Worm (Caenorhabditis elegans) whole organism, L4 larva: ENCODE data around the gene F22F1.2.

Experiments
- F26F4.8 ChIP-seq: fragments of 200-800 bp; sonication (Bioruptor generic); conservative IDR thresholded peaks from 2 replicates; pipeline ENCODE4 v1.3.6; 2022; ENCODE audit warnings: missing genetic modification characterization, missing compliant biosample characterization
- F37D6.2 ChIP-seq: sonication (generic microtip); optimal IDR thresholded peaks from 2 replicates; lab custom pipeline; 2016; ENCODE audit warnings: mild to moderate bottlenecking, missing genetic modification characterization, missing compliant biosample characterization
- F44E2.7 ChIP-seq: fragments of 200-800 bp; sonication (Bioruptor generic); IDR thresholded peaks from 2 replicates; pipeline ENCODE4 v2.1.2; 2022; ENCODE audit warnings: missing genetic modification characterization, missing compliant biosample characterization
- F49E8.2 ChIP-seq: sonication (generic microtip); optimal IDR thresholded peaks from 2 replicates; lab custom pipeline; 2016; ENCODE audit warnings: missing compliant biosample characterization, mild to moderate bottlenecking, missing genetic modification characterization, borderline replicate concordance
- Y105C5A.15 ChIP-seq: fragments of 200-800 bp; sonication (Bioruptor generic); IDR thresholded peaks from 2 replicates; pipeline ENCODE4 v1.3.6; 2022; ENCODE audit warnings: missing genetic modification characterization, missing compliant biosample characterization
- ZK337.2 ChIP-seq: fragments of 200-800 bp; sonication (Bioruptor generic); IDR thresholded peaks from 2 replicates; pipeline ENCODE4 v1.3.6; 2022; ENCODE audit warnings: missing genetic modification reagents, missing genetic modification characterization, missing compliant biosample characterization
- aha-1 ChIP-seq: fragments of 150-350 bp; peaks from one replicate; lab custom pipeline; 2014; ENCODE audit warnings: missing biosample characterization, missing genetic modification characterization
- ama-1 ChIP-seq: fragments of 150-350 bp; optimal IDR thresholded peaks from 2 replicates; lab custom pipeline; 2014; ENCODE audit warnings: inconsistent platforms, mixed read lengths
- ceh-28 ChIP-seq: fragments of 150-350 bp; optimal IDR thresholded peaks from 2 replicates; lab custom pipeline; 2014; ENCODE audit warnings: missing biosample characterization, missing genetic modification reagents, missing genetic modification characterization
- ctbp-1 ChIP-seq: fragments of 200-800 bp; sonication (Bioruptor generic); IDR thresholded peaks from 2 replicates; pipeline ENCODE4 v1.3.6; 2022; ENCODE audit warnings: missing genetic modification reagents, missing genetic modification characterization, missing compliant biosample characterization
- daf-16 ChIP-seq, 3 experiments: sonication (generic microtip); optimal IDR thresholded peaks; 2 replicates each; lab custom pipeline; 2016 to 2017; ENCODE audit warnings: missing genetic modification characterization in 3 of 3, missing genetic modification reagents in 3 of 3, mild to moderate bottlenecking in 2 of 3, missing compliant biosample characterization in 2 of 3, missing biosample characterization in 1 of 3, moderate library complexity in 1 of 3
- daf-19 ChIP-seq: fragments of 200-800 bp; sonication (Bioruptor generic); conservative IDR thresholded peaks from 2 replicates; pipeline ENCODE4 v1.3.6; 2022; ENCODE audit warnings: missing genetic modification characterization, missing compliant biosample characterization
- dve-1 ChIP-seq: sonication (generic microtip); optimal IDR thresholded peaks from 2 replicates; lab custom pipeline; 2017; ENCODE audit warnings: antibody characterized with exemption, mild to moderate bottlenecking, missing genetic modification characterization, missing compliant biosample characterization; ENCODE audit not compliant: insufficient read depth
- hif-1 ChIP-seq, 2 experiments: sonication (generic microtip); optimal IDR thresholded peaks; 2 replicates each; lab custom pipeline; 2016 to 2017; ENCODE audit warnings: missing compliant biosample characterization in 2 of 2, missing genetic modification characterization in 2 of 2, missing genetic modification reagents in 2 of 2, missing genotype in 2 of 2, mild to moderate bottlenecking in 1 of 2
- hlh-11 ChIP-seq: fragments of 200-800 bp; sonication (Bioruptor generic); optimal IDR thresholded peaks from 2 replicates; lab custom pipeline; 2018; ENCODE audit warnings: mild to moderate bottlenecking, missing genetic modification characterization, missing compliant biosample characterization
- hmg-1.1 ChIP-seq: fragments of 200-800 bp; sonication (Bioruptor generic); IDR thresholded peaks from 2 replicates; pipeline ENCODE4 v1.3.6; 2022; ENCODE audit warnings: missing genetic modification reagents, missing genetic modification characterization, missing compliant biosample characterization
- lin-1 ChIP-seq: fragments of 200-800 bp; sonication (Bioruptor generic); IDR thresholded peaks from 2 replicates; pipeline ENCODE4 v1.3.6; 2022; ENCODE audit warnings: missing genetic modification reagents, missing genetic modification characterization, missing compliant biosample characterization
- lin-39 ChIP-seq: fragments of 150-350 bp; optimal IDR thresholded peaks from 2 replicates; lab custom pipeline; 2014; ENCODE audit warnings: missing biosample characterization, missing genetic modification reagents, missing genetic modification characterization
- lsy-2 ChIP-seq, 2 experiments: fragments of 150-350 bp in 1 of 2; sonication (generic microtip) in 1 of 2; optimal IDR thresholded peaks; 2 replicates each; lab custom pipeline; 2014 to 2017; ENCODE audit warnings: missing biosample characterization in 2 of 2, missing genetic modification characterization in 2 of 2
- madf-9 ChIP-seq: fragments of 200-800 bp; sonication (Bioruptor generic); conservative IDR thresholded peaks from 2 replicates; pipeline ENCODE4 v1.3.6; 2022; ENCODE audit warnings: missing genetic modification reagents, missing genetic modification characterization, missing compliant biosample characterization
- mdt-29 ChIP-seq: fragments of 200-800 bp; sonication (Bioruptor generic); IDR thresholded peaks from 2 replicates; pipeline ENCODE4 v1.3.6; 2022; ENCODE audit warnings: missing genetic modification reagents, missing genetic modification characterization, missing compliant biosample characterization
- mep-1 ChIP-seq: fragments of 150-350 bp; sonication (generic microtip); optimal IDR thresholded peaks from 3 replicates; lab custom pipeline; 2014; ENCODE audit warnings: missing biosample characterization, missing genetic modification characterization
- mes-2 ChIP-seq: sonication (generic microtip); optimal IDR thresholded peaks from 2 replicates; lab custom pipeline; 2016; ENCODE audit warnings: missing genotype, mild to moderate bottlenecking, missing genetic modification characterization, missing compliant biosample characterization; ENCODE audit not compliant: poor library complexity, severe bottlenecking
- nhr-102 ChIP-seq: sonication (generic microtip); optimal IDR thresholded peaks from 2 replicates; lab custom pipeline; 2016; ENCODE audit warnings: mild to moderate bottlenecking, missing genetic modification characterization, moderate library complexity, missing compliant biosample characterization
- nhr-111 ChIP-seq: fragments of 200-800 bp; sonication (Bioruptor generic); optimal IDR thresholded peaks from 2 replicates; lab custom pipeline; 2018; ENCODE audit warnings: mild to moderate bottlenecking, missing genetic modification characterization, missing compliant biosample characterization
- nhr-41 ChIP-seq: fragments of 200-800 bp; sonication (Bioruptor generic); IDR thresholded peaks from 2 replicates; pipeline ENCODE4 v1.3.6; 2022; ENCODE audit warnings: missing genetic modification reagents, missing genetic modification characterization, missing compliant biosample characterization
- nhr-42 ChIP-seq: fragments of 200-800 bp; sonication (Bioruptor generic); IDR thresholded peaks from 2 replicates; pipeline ENCODE4 v1.3.6; 2022; ENCODE audit warnings: missing genetic modification characterization, missing compliant biosample characterization
- nhr-6 ChIP-seq: fragments of 150-350 bp; optimal IDR thresholded peaks from 2 replicates; lab custom pipeline; 2014; ENCODE audit warnings: missing biosample characterization, missing genetic modification characterization
- nhr-76 ChIP-seq: fragments of 150-350 bp; optimal IDR thresholded peaks from 2 replicates; lab custom pipeline; 2014; ENCODE audit warnings: missing biosample characterization, missing genetic modification characterization
- nhr-77 ChIP-seq: fragments of 150-350 bp; optimal IDR thresholded peaks from 2 replicates; lab custom pipeline; 2014; ENCODE audit warnings: missing biosample characterization, missing genetic modification characterization
- pha-4 ChIP-seq, 2 experiments: fragments of 150-350 bp in 1 of 2; fragments of 200-800 bp in 1 of 2; sonication (Bioruptor generic) in 1 of 2; IDR thresholded peaks in 1 of 2; optimal IDR thresholded peaks in 1 of 2; 2 replicates each; pipeline versions ENCODE4 v1.3.6 to Lab custom; 2014 to 2022; ENCODE audit warnings: missing genetic modification characterization in 2 of 2, missing genetic modification reagents in 2 of 2, missing biosample characterization in 1 of 2, missing compliant biosample characterization in 1 of 2
- php-3 ChIP-seq: fragments of 200-800 bp; sonication (Bioruptor generic); IDR thresholded peaks from 2 replicates; pipeline ENCODE4 v1.3.6; 2022; ENCODE audit warnings: missing genetic modification reagents, missing genetic modification characterization, missing compliant biosample characterization
- rbr-2 ChIP-seq: sonication (generic microtip); optimal IDR thresholded peaks from 2 replicates; lab custom pipeline; 2016; ENCODE audit warnings: missing genotype, missing genetic modification characterization, missing compliant biosample characterization
- set-16 ChIP-seq: fragments of 200-800 bp; sonication (Bioruptor generic); IDR thresholded peaks from 2 replicates; pipeline ENCODE4 v1.3.6; 2022; ENCODE audit warnings: missing genetic modification reagents, missing genetic modification characterization, missing compliant biosample characterization
- skn-1 ChIP-seq: fragments of 150-350 bp; optimal IDR thresholded peaks from 2 replicates; lab custom pipeline; 2014; ENCODE audit warnings: missing biosample characterization, missing genetic modification characterization
- snpc-1.2 ChIP-seq: fragments of 200-800 bp; sonication (Bioruptor generic); IDR thresholded peaks from 2 replicates; pipeline ENCODE4 v1.3.6; 2022; ENCODE audit warnings: missing genetic modification reagents, missing genetic modification characterization, missing compliant biosample characterization
- tra-1 ChIP-seq: fragments of 200-800 bp; sonication (Bioruptor generic); IDR thresholded peaks from 2 replicates; pipeline ENCODE4 v1.3.6; 2022; ENCODE audit warnings: missing genetic modification reagents, missing genetic modification characterization, missing compliant biosample characterization
- unc-130 ChIP-seq: sonication (generic microtip); optimal IDR thresholded peaks from 2 replicates; lab custom pipeline; 2016; ENCODE audit warnings: missing genetic modification reagents, missing genetic modification characterization, missing compliant biosample characterization
- unc-62 ChIP-seq, 3 experiments: fragments of 150-350 bp in 1 of 3; sonication (generic microtip); optimal IDR thresholded peaks in 2 of 3; peaks in 1 of 3; 1 replicate in 1 of 3; 2 replicates in 2 of 3; lab custom pipeline; 2014 to 2017; ENCODE audit warnings: missing biosample characterization in 3 of 3, missing genetic modification characterization in 3 of 3, missing genetic modification reagents in 3 of 3, missing genotype in 1 of 3
- zag-1 ChIP-seq: fragments of 150-350 bp; optimal IDR thresholded peaks from 2 replicates; lab custom pipeline; 2014; ENCODE audit warnings: missing biosample characterization, missing genetic modification characterization
- zfp-2 ChIP-seq: sonication (generic microtip); optimal IDR thresholded peaks from 2 replicates; lab custom pipeline; 2016; ENCODE audit warnings: mild to moderate bottlenecking, missing genetic modification characterization, missing compliant biosample characterization
- zip-11 ChIP-seq: fragments of 200-800 bp; sonication (Bioruptor generic); IDR thresholded peaks from 2 replicates; pipeline ENCODE4 v1.3.6; 2022; ENCODE audit warnings: missing genetic modification characterization, missing compliant biosample characterization
- ztf-7 ChIP-seq: fragments of 150-350 bp; optimal IDR thresholded peaks from 2 replicates; lab custom pipeline; 2014; ENCODE audit warnings: missing biosample characterization, missing genetic modification characterization

The F22F1.2 gene

ce11 chrX:8160016-8160415 is 9.5 kb upstream of the F22F1.2 start (continued):
- TF ChIP-seq F44E2.7 (GFP tag; lab: Robert Waterston, UW) (no peak), ceh-28 (no peak), snpc-1.2 (no peak), mes-2 (tag; lab: Kevin White, UChicago) (peak; percentile 51), unc-130 (GFP tag; lab: Kevin White, UChicago) (no peak), nhr-42 (no peak), skn-1 (tag; lab: Kevin White, UChicago) (no peak)

DNA sequence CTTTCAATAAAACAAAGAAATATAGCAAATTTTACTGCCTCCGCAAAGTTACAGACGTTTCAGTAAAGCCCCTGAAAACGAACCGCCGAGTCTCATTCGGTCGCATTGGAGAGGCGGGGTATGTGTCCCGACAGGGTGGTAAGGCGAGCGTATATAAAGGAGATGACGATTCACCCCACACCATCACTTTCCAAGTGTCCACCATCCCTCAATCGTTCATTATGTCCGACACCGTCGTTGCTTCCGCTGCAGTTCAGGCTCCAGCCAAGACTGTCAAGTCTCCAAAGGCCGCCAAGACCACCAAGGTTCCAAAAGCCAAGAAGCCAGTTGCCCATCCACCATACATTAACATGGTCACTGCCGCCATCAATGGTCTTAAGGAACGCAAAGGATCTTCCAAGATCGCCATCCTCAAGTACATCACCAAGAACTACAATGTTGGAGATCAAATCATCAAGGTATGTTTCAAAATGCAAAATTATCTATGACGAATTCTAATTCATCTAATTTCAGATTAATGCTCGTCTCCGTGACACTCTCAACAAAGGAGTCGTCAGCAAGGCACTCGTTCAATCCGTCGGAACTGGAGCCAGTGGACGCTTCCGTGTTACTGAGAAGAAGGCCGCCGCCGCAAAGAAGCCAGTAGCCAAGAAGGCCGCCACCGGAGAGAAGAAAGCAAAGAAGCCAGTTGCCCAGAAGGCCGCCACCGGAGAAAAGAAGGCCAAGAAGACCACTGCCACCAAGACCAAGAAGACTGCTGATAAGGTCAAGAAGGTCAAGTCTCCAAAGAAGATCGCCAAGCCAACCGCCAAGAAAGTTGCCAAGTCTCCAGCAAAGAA is 8.7 kb upstream of the F22F1.2 start, which contains the start of gene hil-3:
hil-3 (plus strand) TSS at position 195 of the 839 bp plus-strand sequence.
- TF ChIP-seq Y105C5A.15 (GFP tag; lab: Robert Waterston, UW), result no peak
- TF ChIP-seq mes-2 (tag; lab: Kevin White, UChicago), result peak; percentile 51
- TF ChIP-seq mep-1 (tag; lab: Kevin White, UChicago), result peak; percentile 53
- peak; percentile 57 for TF ChIP-seq ama-1 (lab: Kevin White, UChicago)
- no peak for TF ChIP-seq hlh-11 (tag; lab: Kevin White, UChicago)
- peak; percentile 30; the same call in 1 of the 2 replicates for TF ChIP-seq hmg-1.1 (GFP tag; lab: Robert Waterston, UW)
- TF ChIP-seq unc-130 (GFP tag; lab: Kevin White, UChicago), result no peak
- 0 out of 2 replicates have a peak, but pooled peaks have one; percentile 36 for TF ChIP-seq tra-1
- no peak for TF ChIP-seq nhr-77 (tag; lab: Kevin White, UChicago)
- TF ChIP-seq ztf-7 (tag; lab: Kevin White, UChicago), result no peak
- TF ChIP-seq nhr-41 (GFP tag; lab: Robert Waterston, UW), result no peak
- TF ChIP-seq snpc-1.2, result no peak
- no peak for TF ChIP-seq daf-19
- TF ChIP-seq unc-62 (GFP tag; optimal IDR thresholded peaks at IDR 0.05 in 1 of 2; lab: Kevin White, UChicago), result peak in 1 of 2 experiments; percentile 88
- TF ChIP-seq unc-62 (tag; optimal IDR thresholded peaks at IDR 0.05; lab: Kevin White, UChicago), result no peak
- peak; percentile 74 for TF ChIP-seq set-16 (GFP tag; lab: Robert Waterston, UW)
- peak; percentile 37 for TF ChIP-seq dve-1 (tag; lab: Kevin White, UChicago)
- peak; percentile 44 for TF ChIP-seq rbr-2 (tag; lab: Kevin White, UChicago)
- peak in 1 of 2 experiments; percentile 25 for TF ChIP-seq lsy-2 (tag; optimal IDR thresholded peaks at IDR 0.05; lab: Kevin White, UChicago)
- TF ChIP-seq nhr-102 (tag; lab: Kevin White, UChicago), result peak; percentile 1
- peak; percentile 91 for TF ChIP-seq aha-1
- TF ChIP-seq daf-16 (GFP tag; optimal IDR thresholded peaks at IDR 0.05; lab: Kevin White, UChicago), result no peak
- TF ChIP-seq daf-16 (tag; optimal IDR thresholded peaks at IDR 0.05; lab: Kevin White, UChicago), result no peak
- peak; percentile 4 for TF ChIP-seq nhr-6 (tag; lab: Kevin White, UChicago)

- TF ChIP-seq zag-1 (tag; lab: Kevin White, UChicago) (no peak), skn-1 (tag; lab: Kevin White, UChicago) (no peak), madf-9 (GFP tag; lab: Robert Waterston, UW) (0 out of 2 replicates have a peak, but pooled peaks have one; percentile 21), daf-19 (no peak), nhr-111 (no peak), nhr-76 (no peak), nhr-102 (tag; lab: Kevin White, UChicago) (peak; percentile 24), mep-1 (tag; lab: Kevin White, UChicago) (peak; percentile 74), hif-1 (tag; optimal IDR thresholded peaks at IDR 0.05; lab: Kevin White, UChicago) (no peak), F49E8.2 (tag; lab: Kevin White, UChicago) (no peak), mdt-29 (GFP tag; lab: Robert Waterston, UW) (no peak), zfp-2 (no peak), ctbp-1 (GFP tag; lab: Robert Waterston, UW) (no peak), lin-39 (no peak), lin-1 (GFP tag; lab: Robert Waterston, UW) (no peak), unc-62 (GFP tag; optimal IDR thresholded peaks at IDR 0.05 in 1 of 2; lab: Kevin White, UChicago) (peak in 1 of 2 experiments; percentile 51), unc-62 (tag; optimal IDR thresholded peaks at IDR 0.05; lab: Kevin White, UChicago) (no peak), php-3 (GFP tag; lab: Robert Waterston, UW) (no peak), ZK337.2 (GFP tag; lab: Robert Waterston, UW) (no peak), zip-11 (GFP tag; lab: Robert Waterston, UW) (no peak), F37D6.2 (tag; lab: Kevin White, UChicago) (no peak), F26F4.8 (GFP tag; lab: Robert Waterston, UW) (no peak), pha-4 (GFP tag; IDR thresholded peaks at IDR 0.05; lab: Robert Waterston, UW) (no peak), pha-4 (tag; optimal IDR thresholded peaks at IDR 0.05; lab: Kevin White, UChicago) (no peak)
Observed at ce11 chrX:8157132-8157531, 6.6 kb upstream of the F22F1.2 start.
